Fruit fly (Drosophila melanogaster) whole organism, embryonic: Measurements from ENCODE around the gene CG3224.

Experiments
- CG10565 ChIP-seq: fragments of 200-800 bp; sonication (Bioruptor generic); optimal IDR thresholded peaks from 3 replicates; lab custom pipeline; 2016; ENCODE audit warnings: missing biosample characterization, mild to moderate bottlenecking, missing genetic modification characterization
- CG15601 ChIP-seq: fragments of 200-800 bp; sonication (Bioruptor generic); optimal IDR thresholded peaks from 3 replicates; lab custom pipeline; 2019; ENCODE audit warnings: missing biosample characterization, mild to moderate bottlenecking, missing genetic modification characterization, moderate library complexity
- CG17802 ChIP-seq: fragments of 200-800 bp; sonication (Bioruptor generic); optimal IDR thresholded peaks from 2 replicates; lab custom pipeline; 2018; ENCODE audit warnings: missing biosample characterization, mild to moderate bottlenecking, missing genetic modification characterization, moderate library complexity
- CG4404 ChIP-seq: fragments of 200-800 bp; sonication (Bioruptor generic); IDR thresholded peaks from 2 replicates; pipeline ENCODE4 v1.3.6; 2022; ENCODE audit warnings: missing biosample characterization, missing genetic modification characterization
- Hsf ChIP-seq: fragments of 200-800 bp; sonication (Bioruptor generic); optimal IDR thresholded peaks from 3 replicates; lab custom pipeline; 2016; ENCODE audit warnings: missing biosample characterization, missing genetic modification characterization
- Lhr ChIP-seq: fragments of 200-800 bp; sonication (Bioruptor generic); optimal IDR thresholded peaks from 3 replicates; lab custom pipeline; 2017; ENCODE audit warnings: mild to moderate bottlenecking, missing biosample characterization, missing genetic modification reagents, missing genetic modification characterization

DNA sequence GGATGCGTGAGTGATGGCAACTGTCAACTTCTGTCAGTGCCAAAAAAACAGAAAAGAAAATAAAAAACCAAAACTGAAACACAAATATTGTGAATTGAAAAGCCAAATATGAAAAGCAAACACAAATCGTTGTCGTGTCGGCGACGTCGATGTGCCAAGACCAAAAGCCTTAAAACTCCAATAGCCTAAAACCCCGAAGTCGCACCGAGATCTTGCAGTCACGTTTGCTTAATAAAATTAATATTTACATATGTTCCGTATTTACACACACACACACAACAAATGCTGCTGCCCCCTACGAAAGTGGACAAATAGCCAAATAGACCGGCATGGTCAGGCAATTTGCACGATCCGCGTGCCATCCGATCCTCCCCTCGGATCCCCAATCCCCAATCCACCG, 23.1 kb downstream of the CG3224 start:
- TF ChIP-seq Lhr (no peak), CG4404 (GFP tag; lab: Robert Waterston, UW) (no peak), Hsf (GFP tag; lab: Kevin White, UChicago) (no peak), CG17802 (tag; lab: Kevin White, UChicago) (no peak), CG10565 (GFP tag; lab: Kevin White, UChicago) (no peak), CG15601 (tag; lab: Kevin White, UChicago) (no peak)
